Worm (Caenorhabditis elegans) whole organism, L2 larva: ENCODE measurements around the gene Y38H8A.4.
A peak's percentile ranks its signal among the peaks of the same experiment; 100 is the strongest.
"Not testable (repeated sequence)": the region's sequence is repeated elsewhere in the genome, so short reads cannot be mapped to it uniquely, and the experiment has no call there.

Source experiments
- C34F6.9 ChIP-seq: fragments of 150-350 bp; optimal IDR thresholded peaks from 2 replicates; lab custom pipeline; 2014; ENCODE audit warnings: missing biosample characterization, missing genetic modification characterization
- R02D3.7 ChIP-seq: fragments of 150-350 bp; optimal IDR thresholded peaks from 2 replicates; lab custom pipeline; 2014; ENCODE audit warnings: missing biosample characterization, missing genetic modification characterization
- Y55F3AM.14 ChIP-seq: fragments of 200-800 bp; sonication (Bioruptor generic); optimal IDR thresholded peaks from 2 replicates; lab custom pipeline; 2018; ENCODE audit warnings: mild to moderate bottlenecking, missing genetic modification characterization, missing compliant biosample characterization
- alr-1 ChIP-seq: fragments of 150-350 bp; optimal IDR thresholded peaks from 2 replicates; lab custom pipeline; 2014; ENCODE audit warnings: missing biosample characterization, missing genetic modification characterization
- aly-2 ChIP-seq: fragments of 150-350 bp; optimal IDR thresholded peaks from 2 replicates; lab custom pipeline; 2014; ENCODE audit warnings: missing biosample characterization, missing genetic modification characterization
- ama-1 ChIP-seq: fragments of 150-350 bp; optimal IDR thresholded peaks from 2 replicates; lab custom pipeline; 2018; ENCODE audit warnings: inconsistent platforms
- blmp-1 ChIP-seq: sonication (generic microtip); optimal IDR thresholded peaks from 2 replicates; lab custom pipeline; 2017; ENCODE audit warnings: missing genetic modification characterization, mild to moderate bottlenecking, missing compliant biosample characterization, antibody characterized with exemption, moderate library complexity; ENCODE audit not compliant: insufficient read depth
- ceh-82 ChIP-seq: fragments of 150-350 bp; optimal IDR thresholded peaks from 2 replicates; lab custom pipeline; 2014; ENCODE audit warnings: missing biosample characterization, missing genetic modification characterization
- crh-2 ChIP-seq: sonication (generic microtip); optimal IDR thresholded peaks from 2 replicates; lab custom pipeline; 2017; ENCODE audit warnings: missing biosample characterization, missing genetic modification characterization
- dmd-4 ChIP-seq: sonication (generic microtip); optimal IDR thresholded peaks from 2 replicates; lab custom pipeline; 2017; ENCODE audit warnings: missing biosample characterization, missing genetic modification characterization
- egl-27 ChIP-seq: sonication (generic microtip); optimal IDR thresholded peaks from 3 replicates; lab custom pipeline; 2017; ENCODE audit warnings: missing biosample characterization, missing genetic modification reagents, missing genetic modification characterization
- elt-1 ChIP-seq: fragments of 150-350 bp; optimal IDR thresholded peaks from 2 replicates; lab custom pipeline; 2014; ENCODE audit warnings: missing biosample characterization, missing genetic modification characterization
- elt-3 ChIP-seq: sonication (generic microtip); optimal IDR thresholded peaks from 2 replicates; lab custom pipeline; 2017; ENCODE audit warnings: missing biosample characterization, missing genetic modification characterization
- fos-1 ChIP-seq: fragments of 150-350 bp; optimal IDR thresholded peaks from 2 replicates; lab custom pipeline; 2014; ENCODE audit warnings: missing biosample characterization, missing genetic modification characterization
- gmeb-1 ChIP-seq: fragments of 150-350 bp; optimal IDR thresholded peaks from 2 replicates; lab custom pipeline; 2014; ENCODE audit warnings: missing biosample characterization, missing genetic modification characterization
- lin-11 ChIP-seq: fragments of 150-350 bp; sonication (generic microtip); optimal IDR thresholded peaks from 2 replicates; lab custom pipeline; 2014; ENCODE audit warnings: missing biosample characterization, missing genetic modification characterization, inconsistent platforms, mixed read lengths
- lin-13 ChIP-seq: fragments of 150-350 bp; optimal IDR thresholded peaks from 2 replicates; lab custom pipeline; 2014; ENCODE audit warnings: missing biosample characterization, missing genetic modification reagents, missing genetic modification characterization
- lin-39 ChIP-seq: fragments of 150-350 bp; optimal IDR thresholded peaks from 2 replicates; lab custom pipeline; 2014; ENCODE audit warnings: missing biosample characterization, missing genetic modification reagents, missing genetic modification characterization
- lsy-2 ChIP-seq, 2 experiments: fragments of 150-350 bp in 1 of 2; sonication (generic microtip) in 1 of 2; optimal IDR thresholded peaks; 2 replicates each; lab custom pipeline; 2014 to 2017; ENCODE audit warnings: missing biosample characterization in 2 of 2, missing genetic modification characterization in 2 of 2
- mab-5 ChIP-seq: fragments of 150-350 bp; optimal IDR thresholded peaks from 2 replicates; lab custom pipeline; 2014; ENCODE audit warnings: missing biosample characterization, missing genetic modification characterization
- nhr-12 ChIP-seq: fragments of 150-350 bp; optimal IDR thresholded peaks from 2 replicates; lab custom pipeline; 2014; ENCODE audit warnings: missing biosample characterization, missing genetic modification characterization
- nhr-129 ChIP-seq: fragments of 150-350 bp; optimal IDR thresholded peaks from 2 replicates; lab custom pipeline; 2014; ENCODE audit warnings: missing biosample characterization, missing genetic modification characterization
- nhr-21 ChIP-seq: fragments of 150-350 bp; optimal IDR thresholded peaks from 2 replicates; lab custom pipeline; 2014; ENCODE audit warnings: missing biosample characterization, missing genetic modification characterization
- nhr-23 ChIP-seq: fragments of 150-350 bp; optimal IDR thresholded peaks from 2 replicates; lab custom pipeline; 2014; ENCODE audit warnings: missing biosample characterization, missing genetic modification reagents, missing genetic modification characterization
- nhr-237 ChIP-seq: fragments of 150-350 bp; optimal IDR thresholded peaks from 2 replicates; lab custom pipeline; 2014; ENCODE audit warnings: missing biosample characterization, missing genetic modification characterization
- nhr-6 ChIP-seq: fragments of 150-350 bp; optimal IDR thresholded peaks from 2 replicates; lab custom pipeline; 2014; ENCODE audit warnings: missing biosample characterization, missing genetic modification characterization
- nhr-77 ChIP-seq: fragments of 150-350 bp; optimal IDR thresholded peaks from 2 replicates; lab custom pipeline; 2014; ENCODE audit warnings: missing biosample characterization, missing genetic modification characterization
- sem-4 ChIP-seq: fragments of 150-350 bp; optimal IDR thresholded peaks from 2 replicates; lab custom pipeline; 2014; ENCODE audit warnings: missing biosample characterization, missing genetic modification reagents, missing genetic modification characterization
- sma-3 ChIP-seq: sonication (generic microtip); optimal IDR thresholded peaks from 2 replicates; lab custom pipeline; 2016; ENCODE audit warnings: missing genetic modification reagents, missing genetic modification characterization, missing compliant biosample characterization
- snpc-4 ChIP-seq: fragments of 150-350 bp; optimal IDR thresholded peaks from 2 replicates; lab custom pipeline; 2014; ENCODE audit warnings: missing biosample characterization, missing genetic modification characterization
- unc-55 ChIP-seq: fragments of 150-350 bp; sonication (generic microtip); optimal IDR thresholded peaks from 3 replicates; lab custom pipeline; 2014; ENCODE audit warnings: missing biosample characterization, missing genetic modification reagents, missing genetic modification characterization
- ztf-1 ChIP-seq: fragments of 200-800 bp; sonication (Bioruptor generic); conservative IDR thresholded peaks from 2 replicates; pipeline ENCODE4 v1.3.6; 2022; ENCODE audit warnings: missing genetic modification characterization, missing compliant biosample characterization
- ztf-11 ChIP-seq: sonication (generic microtip); optimal IDR thresholded peaks from 2 replicates; lab custom pipeline; 2017; ENCODE audit warnings: missing biosample characterization, missing genetic modification characterization
- ztf-4 ChIP-seq: fragments of 150-350 bp; optimal IDR thresholded peaks from 2 replicates; lab custom pipeline; 2014; ENCODE audit warnings: missing biosample characterization, missing genetic modification characterization

Gene Y38H8A.4

DNA sequence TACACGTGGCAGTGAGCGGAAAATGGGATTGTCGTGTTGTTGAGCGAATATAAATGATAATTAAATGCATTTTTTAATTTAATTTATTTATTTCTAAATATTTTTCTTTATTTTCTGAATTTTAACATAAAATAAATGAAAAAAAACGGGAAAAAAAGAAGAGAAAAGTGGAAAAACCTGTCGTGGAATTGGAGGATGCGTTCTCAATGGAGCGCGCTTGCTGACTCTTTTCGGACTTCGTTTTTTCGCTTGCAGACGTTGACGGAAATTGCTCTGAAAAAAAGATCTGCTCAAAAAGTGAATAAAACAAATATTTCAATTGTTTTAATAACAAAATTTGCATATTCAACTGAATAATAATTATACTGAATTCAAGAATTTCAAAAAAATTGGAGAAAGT is 18.7 kb downstream of the Y38H8A.4 start:
- TF ChIP-seq lsy-2 (tag; optimal IDR thresholded peaks at IDR 0.05; lab: Kevin White, UChicago) (peak in 1 of 2 experiments; percentile 49), nhr-129 (tag; lab: Kevin White, UChicago) (peak; percentile 40), unc-55 (peak; percentile 22), C34F6.9 (tag; lab: Kevin White, UChicago) (peak; percentile 4), R02D3.7 (tag; lab: Kevin White, UChicago) (no peak), lin-39 (no peak)

DNA sequence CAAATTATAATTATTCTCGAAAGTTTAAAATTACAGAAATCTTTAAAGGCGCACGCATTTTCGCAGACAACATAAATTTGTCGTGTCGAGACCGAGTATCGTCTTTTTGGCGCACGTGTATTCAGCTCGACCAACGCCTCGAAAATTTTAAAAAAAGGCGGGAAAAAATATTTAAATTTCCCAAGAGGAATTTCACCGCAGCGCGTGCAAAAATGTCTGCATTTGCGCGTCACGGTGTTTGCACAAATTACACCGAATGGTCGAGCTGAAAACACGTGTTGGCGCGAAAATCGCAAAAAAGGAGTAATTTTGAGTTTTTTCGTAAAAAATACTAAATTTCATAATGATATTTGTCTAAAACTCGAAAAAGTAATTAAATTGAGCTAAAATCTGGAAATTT is 21.4 kb downstream of the Y38H8A.4 start:
- TF ChIP-seq nhr-6 (tag; lab: Kevin White, UChicago) (no peak), ama-1 (no peak), egl-27 (tag; lab: Kevin White, UChicago) (no peak), nhr-77 (tag; lab: Kevin White, UChicago) (no peak), lin-39 (no peak), fos-1 (tag; lab: Kevin White, UChicago) (no peak), C34F6.9 (tag; lab: Kevin White, UChicago) (no peak), elt-3 (no peak), sem-4 (tag; lab: Kevin White, UChicago) (no peak), aly-2 (tag; lab: Kevin White, UChicago) (no peak)

ce11 chrIV:13445275-13445674 is 26.9 kb downstream of the Y38H8A.4 start, which contains the start of gene mam-3:
mam-3 (minus strand) TSS chrIV:13445375.
- TF ChIP-seq ztf-4 (tag; lab: Kevin White, UChicago) (no peak), aly-2 (tag; lab: Kevin White, UChicago) (no peak), snpc-4 (tag; lab: Kevin White, UChicago) (no peak), lin-11 (no peak), R02D3.7 (tag; lab: Kevin White, UChicago) (no peak)
- TF ChIP-seq, all 48 proteins: peak for 0

DNA sequence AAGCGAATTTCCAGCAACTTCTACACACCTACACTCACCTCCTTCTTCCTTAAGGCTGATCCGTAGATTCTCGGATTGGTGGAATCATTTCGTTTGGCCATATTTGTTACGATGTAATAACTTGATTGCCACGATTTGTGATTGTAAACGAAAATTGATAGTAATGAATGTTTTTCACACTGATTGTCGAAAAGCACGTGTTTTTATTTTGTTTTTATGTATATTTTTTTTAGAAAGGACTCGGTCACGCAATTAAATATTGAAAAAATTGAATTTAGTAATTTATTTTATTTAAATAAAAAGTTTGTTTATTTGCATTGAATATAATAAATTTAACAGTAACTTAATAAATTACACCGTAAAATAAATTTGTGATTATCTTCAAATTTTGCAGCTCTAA is 38.3 kb downstream of the Y38H8A.4 start, which contains the start of gene K09B11.5:
Gene K09B11.5, minus strand, starts transcription at position 101 of the 400 bp plus-strand sequence.
- TF ChIP-seq lsy-2 (tag; optimal IDR thresholded peaks at IDR 0.05; lab: Kevin White, UChicago); alr-1; mab-5 (tag; lab: Kevin White, UChicago): not testable (repeated sequence)

DNA sequence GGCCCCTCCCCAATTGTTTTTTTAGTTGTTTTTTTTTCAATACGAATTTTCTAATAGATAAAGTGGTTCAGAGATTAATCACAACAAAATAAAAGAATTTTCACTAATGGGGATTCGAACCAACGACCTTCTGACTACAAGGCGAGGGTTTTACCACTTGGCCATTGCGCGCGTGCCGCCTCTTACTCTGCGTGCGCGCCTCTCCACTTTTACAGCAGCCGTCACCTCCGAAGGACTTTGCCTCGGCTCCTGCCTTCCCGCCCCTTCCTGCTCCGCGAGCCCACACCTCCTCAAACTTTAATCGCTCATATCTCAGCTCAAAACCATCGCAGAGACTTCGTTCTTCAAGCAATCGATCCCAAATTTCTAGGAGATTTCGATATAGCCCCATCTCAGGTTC is 42.0 kb downstream of the Y38H8A.4 start:
- peak; percentile 28 for TF ChIP-seq unc-55
- TF ChIP-seq lin-13 (GFP tag; lab: Kevin White, UChicago), result peak; percentile 39
- peak; percentile 84 for TF ChIP-seq snpc-4 (tag; lab: Kevin White, UChicago)

DNA sequence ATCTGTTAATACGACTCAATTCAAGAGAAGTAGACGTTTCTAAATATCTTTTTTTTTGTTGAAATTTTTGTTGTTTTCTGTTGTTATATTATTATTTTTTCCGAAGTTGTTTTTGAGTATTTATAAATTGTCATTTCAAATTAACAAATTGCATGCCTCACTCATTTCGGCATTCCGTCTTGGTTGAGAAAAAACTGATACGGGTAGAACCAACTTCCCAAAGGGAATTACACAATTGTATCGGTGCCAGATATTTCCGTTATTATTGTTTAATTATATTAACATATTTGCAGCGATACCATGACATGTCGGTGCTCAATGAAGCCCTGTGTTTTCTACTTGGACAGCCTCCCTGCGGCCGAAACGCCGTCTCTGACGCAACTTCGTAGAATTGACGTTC is 42.9 kb downstream of the Y38H8A.4 start, which contains the start of gene K09B11.4:
Gene K09B11.4, plus strand, starts transcription at position 301 of the 400 bp plus-strand sequence.
- no peak for TF ChIP-seq nhr-12 (tag; lab: Kevin White, UChicago)
- no peak for TF ChIP-seq ztf-11 (tag; lab: Kevin White, UChicago)
- TF ChIP-seq sma-3, result no peak
- TF ChIP-seq crh-2 (tag; lab: Kevin White, UChicago), result no peak
- TF ChIP-seq ztf-4 (tag; lab: Kevin White, UChicago), result no peak
- TF ChIP-seq nhr-6 (tag; lab: Kevin White, UChicago), result no peak
- no peak for TF ChIP-seq blmp-1
- no peak for TF ChIP-seq nhr-23 (tag; lab: Kevin White, UChicago)
- TF ChIP-seq dmd-4 (tag; lab: Kevin White, UChicago), result no peak
- TF ChIP-seq Y55F3AM.14 (GFP tag; lab: Kevin White, UChicago), result no peak
- TF ChIP-seq R02D3.7 (tag; lab: Kevin White, UChicago), result no peak
- no peak for TF ChIP-seq elt-3
- TF ChIP-seq ztf-1 (GFP tag; lab: Robert Waterston, UW), result no peak

ce11 chrIV:13422200-13422599 is 50.0 kb downstream of the Y38H8A.4 start, which contains the start of gene nol-9:
nol-9 (plus strand) TSS chrIV:13422500.
- TF ChIP-seq elt-1 (tag; lab: Kevin White, UChicago) (no peak), nhr-21 (tag; lab: Kevin White, UChicago) (no peak), gmeb-1 (tag; lab: Kevin White, UChicago) (no peak), nhr-237 (tag; lab: Kevin White, UChicago) (no peak), ceh-82 (no peak)
